Comparison of ENCODE assay signal across 2 fruit fly cellular contexts in the genomic region with DNA sequence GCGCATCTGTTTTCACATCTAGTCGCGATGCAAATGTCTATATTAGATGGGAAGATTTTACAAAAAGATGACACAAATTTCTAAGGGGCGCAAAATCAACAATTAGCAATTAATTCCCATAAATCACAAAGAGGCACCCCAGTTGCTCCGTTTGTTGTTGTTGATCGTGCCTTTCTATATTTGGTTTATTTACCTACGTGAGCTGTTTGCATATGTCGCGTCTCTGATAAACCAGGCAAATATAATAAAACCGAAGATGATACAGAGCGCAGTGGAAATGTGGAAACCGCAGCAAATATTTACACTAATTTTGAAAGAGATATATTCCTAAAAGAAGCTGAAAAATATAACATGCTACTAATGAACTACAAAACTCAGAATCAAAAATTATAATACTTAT.
A peak's percentile ranks its signal among the peaks of the same experiment; 100 is the strongest.
TF ChIP-seq lines count a peak whose summit lies in the region.

No protein-coding gene starts in this region.

TF ChIP-seq in whole organism, embryonic, 481 proteins besides CTCF, POLR2A, EP300 and RAD21 (continued from another document and continues in another):
- TF ChIP-seq Sry-β (GFP tag; optimal IDR thresholded peaks at IDR 0.05; lab: Kevin White, UChicago) (peak; percentile 30), gem (tag; optimal IDR thresholded peaks at IDR 0.05; lab: Kevin White, UChicago) (peak; percentile 50), CG14860 (GFP tag; IDR thresholded peaks at IDR 0.05; lab: Robert Waterston, UW; ENCODE audit: partially characterized antibody) (no peak), lilli (GFP tag; optimal IDR thresholded peaks at IDR 0.05; lab: Kevin White, UChicago) (no peak), corto (GFP tag; optimal IDR thresholded peaks at IDR 0.05; lab: Kevin White, UChicago) (no peak), Dll (GFP tag; IDR thresholded peaks at IDR 0.05; lab: Robert Waterston, UW; ENCODE audit: partially characterized antibody) (no peak), Eip74EF (GFP tag; optimal IDR thresholded peaks at IDR 0.05; lab: Kevin White, UChicago) (peak in 1 of 2 experiments; percentile 59), oc (tag; optimal IDR thresholded peaks at IDR 0.05; lab: Kevin White, UChicago) (peak; percentile 54), Fer1 (GFP tag; optimal IDR thresholded peaks at IDR 0.05; lab: Kevin White, UChicago) (peak; percentile 76), CG10274 (GFP tag; optimal IDR thresholded peaks at IDR 0.05; lab: Kevin White, UChicago) (no peak), wek (GFP tag; optimal IDR thresholded peaks at IDR 0.05; lab: Kevin White, UChicago) (peak; percentile 79), slbo (GFP tag; IDR thresholded peaks at IDR 0.05; lab: Robert Waterston, UW) (no peak), PHDP (tag; optimal IDR thresholded peaks at IDR 0.05; lab: Kevin White, UChicago) (peak; percentile 35), CG1792 (GFP tag; optimal IDR thresholded peaks at IDR 0.05; lab: Kevin White, UChicago) (peak; percentile 66), CG9876 (GFP tag; optimal IDR thresholded peaks at IDR 0.05; lab: Kevin White, UChicago) (no peak), CG10209 (GFP tag; optimal IDR thresholded peaks at IDR 0.05; lab: Kevin White, UChicago) (peak; percentile 37), unc-4 (GFP tag; IDR thresholded peaks at IDR 0.05; lab: Robert Waterston, UW; ENCODE audit: partially characterized antibody) (no peak), NFAT (GFP tag; IDR thresholded peaks at IDR 0.05; lab: Robert Waterston, UW) (no peak), CG11504 (tag; optimal IDR thresholded peaks at IDR 0.05; lab: Kevin White, UChicago) (peak; percentile 51), Sox102F (GFP tag; optimal IDR thresholded peaks at IDR 0.05; lab: Kevin White, UChicago) (peak; percentile 39), HLHmδ (GFP tag; optimal IDR thresholded peaks at IDR 0.05; lab: Kevin White, UChicago) (peak; percentile 27), CG33557 (GFP tag; optimal IDR thresholded peaks at IDR 0.05; lab: Kevin White, UChicago) (peak; percentile 35), Lim3 (GFP tag; IDR thresholded peaks at IDR 0.05; lab: Robert Waterston, UW) (no peak), CG4404 (GFP tag; IDR thresholded peaks at IDR 0.05; lab: Robert Waterston, UW) (no peak), ewg (GFP tag; optimal IDR thresholded peaks at IDR 0.05; lab: Kevin White, UChicago) (no peak), CG6765 (GFP tag; optimal IDR thresholded peaks at IDR 0.05; lab: Kevin White, UChicago) (peak; percentile 16), CG17802 (tag; optimal IDR thresholded peaks at IDR 0.05; lab: Kevin White, UChicago) (no peak), Spps (tag; optimal IDR thresholded peaks at IDR 0.05; lab: Kevin White, UChicago) (no peak), Adf1 (GFP tag; IDR thresholded peaks at IDR 0.05; lab: Robert Waterston, UW) (no peak), Rfx (GFP tag; IDR thresholded peaks at IDR 0.05; lab: Robert Waterston, UW) (no peak), CG2875 (GFP tag; optimal IDR thresholded peaks at IDR 0.05; lab: Kevin White, UChicago) (peak; percentile 59), sna (GFP tag; IDR thresholded peaks at IDR 0.05; lab: Robert Waterston, UW; ENCODE audit: partially characterized antibody) (no peak), CG31441 (GFP tag; IDR thresholded peaks at IDR 0.05; lab: Robert Waterston, UW) (peak; percentile 40; the same call in 1 of the 2 replicates), CG7271 (tag; optimal IDR thresholded peaks at IDR 0.05; lab: Kevin White, UChicago) (peak; percentile 50), org-1 (GFP tag; optimal IDR thresholded peaks at IDR 0.05; lab: Kevin White, UChicago) (no peak), Lhr (GFP tag; optimal IDR thresholded peaks at IDR 0.05; lab: Kevin White, UChicago) (peak; percentile 12), CG12236 (GFP tag; optimal IDR thresholded peaks at IDR 0.05; lab: Kevin White, UChicago) (peak; percentile 44), CG32772 (GFP tag; IDR thresholded peaks at IDR 0.05; lab: Robert Waterston, UW) (no peak), CG9727 (GFP tag; optimal IDR thresholded peaks at IDR 0.05; lab: Kevin White, UChicago) (peak; percentile 62), D (optimal IDR thresholded peaks at IDR 0.05; lab: Kevin White, UChicago) (no peak), D (GFP tag; optimal IDR thresholded peaks at IDR 0.05; lab: Kevin White, UChicago) (peak; percentile 49), CG15269 (tag; optimal IDR thresholded peaks at IDR 0.05; lab: Kevin White, UChicago) (no peak), trem (tag; optimal IDR thresholded peaks at IDR 0.05; lab: Kevin White, UChicago) (peak; percentile 15), knrl (GFP tag; IDR thresholded peaks at IDR 0.05; lab: Robert Waterston, UW; ENCODE audit: partially characterized antibody) (no peak), CG10321 (GFP tag; IDR thresholded peaks at IDR 0.05; lab: Robert Waterston, UW) (no peak), btn (GFP tag; optimal IDR thresholded peaks at IDR 0.05; lab: Kevin White, UChicago) (peak; percentile 12), CG13123 (GFP tag; optimal IDR thresholded peaks at IDR 0.05; lab: Kevin White, UChicago) (peak; percentile 10), Gsc (GFP tag; IDR thresholded peaks at IDR 0.05; lab: Robert Waterston, UW) (no peak), Dp (GFP tag; optimal IDR thresholded peaks at IDR 0.05; lab: Kevin White, UChicago) (no peak), HmgD (GFP tag; optimal IDR thresholded peaks at IDR 0.05; lab: Kevin White, UChicago) (no peak), eyg (GFP tag; optimal IDR thresholded peaks at IDR 0.05; lab: Kevin White, UChicago) (peak; percentile 52), Awh (GFP tag; IDR thresholded peaks at IDR 0.05; lab: Robert Waterston, UW) (peak; percentile 81), z (GFP tag; IDR thresholded peaks at IDR 0.05; lab: Robert Waterston, UW) (0 out of 3 replicates have a peak, but pooled peaks have one; percentile 34), Atf6 (GFP tag; IDR thresholded peaks at IDR 0.05; lab: Robert Waterston, UW) (peak; percentile 37; the same call in 1 of the 2 replicates), CG12104 (GFP tag; optimal IDR thresholded peaks at IDR 0.05; lab: Kevin White, UChicago) (peak; percentile 60), CG17361 (GFP tag; IDR thresholded peaks at IDR 0.05; lab: Robert Waterston, UW) (peak; percentile 32; the same call in 1 of the 3 replicates), dmrt11E (tag; optimal IDR thresholded peaks at IDR 0.05; lab: Kevin White, UChicago) (peak; percentile 46), pfk (GFP tag; optimal IDR thresholded peaks at IDR 0.05; lab: Kevin White, UChicago) (peak; percentile 7), Sry-δ (GFP tag; optimal IDR thresholded peaks at IDR 0.05; lab: Kevin White, UChicago) (no peak), nerfin-2 (GFP tag; IDR thresholded peaks at IDR 0.05; lab: Robert Waterston, UW; ENCODE audit: partially characterized antibody) (no peak), salm (tag; optimal IDR thresholded peaks at IDR 0.05; lab: Kevin White, UChicago) (peak; percentile 43), ATbp (GFP tag; optimal IDR thresholded peaks at IDR 0.05; lab: Kevin White, UChicago) (peak; percentile 86), CG18262 (tag; optimal IDR thresholded peaks at IDR 0.05; lab: Kevin White, UChicago) (peak; percentile 52)

TF ChIP-seq in whole organism, prepupa, 60 proteins besides CTCF, POLR2A, EP300 and RAD21 (continued from another document):
- TF ChIP-seq topi (GFP tag; optimal IDR thresholded peaks at IDR 0.05; lab: Kevin White, UChicago) (no peak), Blimp-1 (GFP tag; optimal IDR thresholded peaks at IDR 0.05; lab: Kevin White, UChicago) (no peak), ss (GFP tag; optimal IDR thresholded peaks at IDR 0.05; lab: Kevin White, UChicago) (no peak), spab (GFP tag; optimal IDR thresholded peaks at IDR 0.05; lab: Kevin White, UChicago) (no peak), acj6 (GFP tag; optimal IDR thresholded peaks at IDR 0.05; lab: Kevin White, UChicago) (no peak), CG7368 (GFP tag; optimal IDR thresholded peaks at IDR 0.05; lab: Kevin White, UChicago) (no peak), esn (GFP tag; optimal IDR thresholded peaks at IDR 0.05; lab: Kevin White, UChicago) (no peak), CG31627 (GFP tag; optimal IDR thresholded peaks at IDR 0.05; lab: Kevin White, UChicago) (no peak), Ets21C (GFP tag; optimal IDR thresholded peaks at IDR 0.05; lab: Kevin White, UChicago) (no peak), CG10631 (GFP tag; optimal IDR thresholded peaks at IDR 0.05; lab: Kevin White, UChicago) (no peak), CG15336 (GFP tag; IDR thresholded peaks at IDR 0.05; lab: Robert Waterston, UW) (no peak), achi (GFP tag; optimal IDR thresholded peaks at IDR 0.05; lab: Kevin White, UChicago) (no peak), CG10669 (GFP tag; optimal IDR thresholded peaks at IDR 0.05; lab: Kevin White, UChicago) (peak; percentile 22), Hr39 (GFP tag; optimal IDR thresholded peaks at IDR 0.05; lab: Kevin White, UChicago) (no peak), cyc (GFP tag; optimal IDR thresholded peaks at IDR 0.05; lab: Kevin White, UChicago) (no peak), net (GFP tag; optimal IDR thresholded peaks at IDR 0.05; lab: Kevin White, UChicago) (no peak), eg (GFP tag; IDR thresholded peaks at IDR 0.05; lab: Robert Waterston, UW) (no peak), fkh (GFP tag; optimal IDR thresholded peaks at IDR 0.05; lab: Kevin White, UChicago) (peak; percentile 83), dac (GFP tag; optimal IDR thresholded peaks at IDR 0.05; lab: Kevin White, UChicago) (no peak), svp (GFP tag; lab: Kevin White, UChicago) (no peak), pdm3 (GFP tag; optimal IDR thresholded peaks at IDR 0.05; lab: Kevin White, UChicago) (no peak), Sox102F (GFP tag; optimal IDR thresholded peaks at IDR 0.05; lab: Kevin White, UChicago) (no peak), Hr38 (GFP tag; optimal IDR thresholded peaks at IDR 0.05; lab: Kevin White, UChicago) (no peak), salr (GFP tag; optimal IDR thresholded peaks at IDR 0.05; lab: Kevin White, UChicago) (no peak), Smox (GFP tag; optimal IDR thresholded peaks at IDR 0.05; lab: Kevin White, UChicago) (peak; percentile 14), CG11294 (GFP tag; IDR thresholded peaks at IDR 0.05; lab: Robert Waterston, UW) (no peak), Met (GFP tag; optimal IDR thresholded peaks at IDR 0.05; lab: Kevin White, UChicago) (peak; percentile 2), CG11762 (GFP tag; optimal IDR thresholded peaks at IDR 0.05; lab: Kevin White, UChicago; ENCODE audit: insufficient read depth) (no peak), CG4318 (GFP tag; optimal IDR thresholded peaks at IDR 0.05; lab: Kevin White, UChicago) (no peak), CG6854 (GFP tag; optimal IDR thresholded peaks at IDR 0.05; lab: Kevin White, UChicago) (no peak), Hr4 (GFP tag; optimal IDR thresholded peaks at IDR 0.05; lab: Kevin White, UChicago) (no peak), CG3919 (GFP tag; optimal IDR thresholded peaks at IDR 0.05; lab: Kevin White, UChicago) (no peak), CG16779 (tag; optimal IDR thresholded peaks at IDR 0.05; lab: Kevin White, UChicago) (no peak), CG34406 (GFP tag; optimal IDR thresholded peaks at IDR 0.05; lab: Kevin White, UChicago) (no peak), CG32006 (GFP tag; optimal IDR thresholded peaks at IDR 0.05; lab: Kevin White, UChicago) (no peak), CG9139 (GFP tag; optimal IDR thresholded peaks at IDR 0.05; lab: Kevin White, UChicago) (no peak), fd59A (GFP tag; optimal IDR thresholded peaks at IDR 0.05; lab: Kevin White, UChicago) (no peak), Eip93F (GFP tag; optimal IDR thresholded peaks at IDR 0.05; lab: Kevin White, UChicago) (no peak), lz (GFP tag; optimal IDR thresholded peaks at IDR 0.05; lab: Kevin White, UChicago) (peak; percentile 22)
